Fruit fly (Drosophila melanogaster) whole organism, wandering third instar larva: ENCODE measurements around the gene CG7841.

Experiments used
- Abd-B ChIP-seq: fragments of >200 bp; optimal IDR thresholded peaks from 2 replicates; lab custom pipeline; 2017; ENCODE audit warnings: missing biosample characterization, missing genetic modification characterization
- CG32264 ChIP-seq: fragments of 200-800 bp; sonication (Bioruptor generic); optimal IDR thresholded peaks from 2 replicates; lab custom pipeline; 2016; ENCODE audit warnings: missing biosample characterization, missing genetic modification characterization
- CG9705 ChIP-seq: fragments of 200-800 bp; sonication (Bioruptor generic); optimal IDR thresholded peaks from 2 replicates; lab custom pipeline; 2018; ENCODE audit warnings: missing biosample characterization, mild to moderate bottlenecking, missing genetic modification characterization
- CrebA ChIP-seq: fragments of 200-800 bp; sonication (Bioruptor generic); optimal IDR thresholded peaks from 2 replicates; lab custom pipeline; 2016; ENCODE audit warnings: missing biosample characterization, mild to moderate bottlenecking, missing genetic modification characterization, borderline replicate concordance
- Dfd ChIP-seq: fragments of >200 bp; optimal IDR thresholded peaks from 2 replicates; lab custom pipeline; 2017; ENCODE audit warnings: missing biosample characterization, missing genetic modification characterization
- Dif ChIP-seq: fragments of 200-275, 200-300 bp; sonication (Bioruptor generic); optimal IDR thresholded peaks from 2 replicates; lab custom pipeline; 2018; ENCODE audit warnings: missing biosample characterization, missing genetic modification characterization; ENCODE audit not compliant: partially characterized antibody
- GATAd ChIP-seq: sonication (Bioruptor generic); optimal IDR thresholded peaks from 2 replicates; lab custom pipeline; 2016; ENCODE audit warnings: missing biosample characterization, missing genetic modification characterization
- HLH106 ChIP-seq: fragments of 200-800 bp; optimal IDR thresholded peaks from 3 replicates; lab custom pipeline; 2019; ENCODE audit warnings: missing biosample characterization, mild to moderate bottlenecking, missing genetic modification characterization, moderate library complexity
- Hnf4 ChIP-seq: fragments of 200-800 bp; sonication (Bioruptor generic); optimal IDR thresholded peaks from 2 replicates; lab custom pipeline; 2016; ENCODE audit warnings: missing biosample characterization, mild to moderate bottlenecking, missing genetic modification characterization
- Hr78 ChIP-seq: fragments of >200 bp; optimal IDR thresholded peaks from 2 replicates; lab custom pipeline; 2017; ENCODE audit warnings: missing biosample characterization, missing genetic modification characterization
- Hr83 ChIP-seq: fragments of 200-300 bp; sonication (Bioruptor generic); optimal IDR thresholded peaks from 2 replicates; lab custom pipeline; 2016; ENCODE audit warnings: missing biosample characterization, mild to moderate bottlenecking, missing genetic modification characterization, moderate library complexity; ENCODE audit not compliant: poor library complexity, severe bottlenecking
- Jra ChIP-seq: sonication (Bioruptor generic); optimal IDR thresholded peaks from 2 replicates; lab custom pipeline; 2016; ENCODE audit warnings: missing biosample characterization, missing genetic modification characterization
- Mio ChIP-seq: sonication (Bioruptor generic); optimal IDR thresholded peaks from 2 replicates; lab custom pipeline; 2016; ENCODE audit warnings: missing biosample characterization, missing genetic modification characterization
- Myc ChIP-seq: fragments of >200 bp; optimal IDR thresholded peaks from 2 replicates; lab custom pipeline; 2017
- N ChIP-seq: fragments of >200 bp; optimal IDR thresholded peaks from 2 replicates; lab custom pipeline; 2018; ENCODE audit warnings: missing biosample characterization, missing external identifiers, missing genetic modification characterization
- OdsH ChIP-seq: fragments of 200-800 bp; sonication (Bioruptor generic); optimal IDR thresholded peaks from 2 replicates; lab custom pipeline; 2016; ENCODE audit warnings: missing biosample characterization, mild to moderate bottlenecking, missing genetic modification characterization
- Rel ChIP-seq, 2 experiments: fragments of 200-800 bp; sonication (Bioruptor generic) in 1 of 2; optimal IDR thresholded peaks; 2 replicates in 1 of 2; 3 replicates in 1 of 2; lab custom pipeline; 2016 to 2019; ENCODE audit warnings: mild to moderate bottlenecking in 2 of 2, missing biosample characterization in 2 of 2, missing genetic modification characterization in 2 of 2, moderate library complexity in 1 of 2
- Sp1 ChIP-seq: fragments of 200-800 bp; sonication (Bioruptor generic); optimal IDR thresholded peaks from 3 replicates; lab custom pipeline; 2019; ENCODE audit warnings: missing biosample characterization, mild to moderate bottlenecking, missing genetic modification characterization, moderate library complexity
- Vsx2 ChIP-seq: fragments of 200-300, 225-300 bp; sonication (Bioruptor generic); optimal IDR thresholded peaks from 2 replicates; lab custom pipeline; 2018; ENCODE audit warnings: missing biosample characterization, missing genetic modification characterization; ENCODE audit not compliant: partially characterized antibody
- br ChIP-seq: fragments of 200-800 bp; sonication (Bioruptor generic); optimal IDR thresholded peaks from 2 replicates; lab custom pipeline; 2016; ENCODE audit warnings: missing biosample characterization, missing genetic modification characterization
- brk ChIP-seq: fragments of 200-800 bp; sonication (Bioruptor generic); optimal IDR thresholded peaks from 2 replicates; lab custom pipeline; 2016; ENCODE audit warnings: missing biosample characterization, mild to moderate bottlenecking, missing genetic modification characterization
- dl ChIP-seq, 2 experiments: fragments of 175-275, 200-275 bp in 1 of 2; fragments of 200-275 bp in 1 of 2; sonication (Bioruptor generic); optimal IDR thresholded peaks; lab custom pipeline; 2018; ENCODE audit warnings: mild to moderate bottlenecking in 2 of 2, missing biosample characterization in 2 of 2, missing genetic modification characterization in 2 of 2, moderate library complexity in 2 of 2; ENCODE audit not compliant: partially characterized antibody in 2 of 2, insufficient read depth in 1 of 2
- dmrt93B ChIP-seq: fragments of 200-800 bp; sonication (Bioruptor generic); optimal IDR thresholded peaks from 2 replicates; lab custom pipeline; 2018; ENCODE audit warnings: missing biosample characterization, mild to moderate bottlenecking, missing genetic modification characterization
- dsf ChIP-seq: sonication (Bioruptor generic); optimal IDR thresholded peaks from 2 replicates; lab custom pipeline; 2016; ENCODE audit warnings: missing biosample characterization, missing genetic modification characterization, borderline replicate concordance
- ey ChIP-seq: fragments of 200-800 bp; sonication (Bioruptor generic); optimal IDR thresholded peaks from 2 replicates; lab custom pipeline; 2016; ENCODE audit warnings: missing biosample characterization, missing genetic modification characterization
- foxo ChIP-seq, 2 experiments: fragments of 200-800 bp; sonication (Bioruptor generic); optimal IDR thresholded peaks; 2 replicates in 1 of 2; 3 replicates in 1 of 2; lab custom pipeline; 2016 to 2017; ENCODE audit warnings: missing biosample characterization in 2 of 2, missing genetic modification characterization in 2 of 2
- fru ChIP-seq: fragments of 200-800 bp; sonication (Bioruptor generic); optimal IDR thresholded peaks from 3 replicates; lab custom pipeline; 2016; ENCODE audit warnings: missing biosample characterization, mild to moderate bottlenecking, missing genetic modification characterization
- h ChIP-seq: fragments of 200-800 bp; sonication (Bioruptor generic); optimal IDR thresholded peaks from 3 replicates; lab custom pipeline; 2016; ENCODE audit warnings: missing biosample characterization, mild to moderate bottlenecking, missing genetic modification characterization
- jim ChIP-seq: fragments of 175-275, 200-325 bp; sonication (Bioruptor generic); optimal IDR thresholded peaks from 2 replicates; lab custom pipeline; 2016; ENCODE audit warnings: missing biosample characterization, mild to moderate bottlenecking, missing genetic modification characterization
- lola ChIP-seq: fragments of >200 bp; optimal IDR thresholded peaks from 2 replicates; lab custom pipeline; 2017; ENCODE audit warnings: missing biosample characterization, missing genetic modification characterization
- pan ChIP-seq: fragments of >200 bp; optimal IDR thresholded peaks from 2 replicates; lab custom pipeline; 2017
- psq ChIP-seq: fragments of 200-800 bp; sonication (Bioruptor generic); optimal IDR thresholded peaks from 3 replicates; lab custom pipeline; 2017; ENCODE audit warnings: missing biosample characterization, mild to moderate bottlenecking, missing genetic modification characterization, moderate library complexity
- rgr ChIP-seq: fragments of 200-800 bp; sonication (Bioruptor generic); optimal IDR thresholded peaks from 3 replicates; lab custom pipeline; 2016; ENCODE audit warnings: missing biosample characterization, mild to moderate bottlenecking, missing genetic modification characterization
- sage ChIP-seq: fragments of 200-800 bp; sonication (Bioruptor generic); optimal IDR thresholded peaks from 2 replicates; lab custom pipeline; 2016; ENCODE audit warnings: missing biosample characterization, mild to moderate bottlenecking, missing genetic modification characterization
- sv ChIP-seq: fragments of 200-800 bp; sonication (Bioruptor generic); optimal IDR thresholded peaks from 3 replicates; lab custom pipeline; 2016; ENCODE audit warnings: missing biosample characterization, missing genetic modification characterization
- tai ChIP-seq: sonication (Bioruptor generic); optimal IDR thresholded peaks from 2 replicates; lab custom pipeline; 2016; ENCODE audit warnings: missing biosample characterization, missing genetic modification characterization
- usp ChIP-seq: fragments of >200 bp; optimal IDR thresholded peaks from 2 replicates; lab custom pipeline; 2017; ENCODE audit warnings: missing biosample characterization, missing genetic modification characterization
- woc ChIP-seq: sonication (Bioruptor generic); optimal IDR thresholded peaks from 2 replicates; lab custom pipeline; 2016; ENCODE audit warnings: missing biosample characterization, mild to moderate bottlenecking, missing genetic modification characterization

Gene CG7841

DNA sequence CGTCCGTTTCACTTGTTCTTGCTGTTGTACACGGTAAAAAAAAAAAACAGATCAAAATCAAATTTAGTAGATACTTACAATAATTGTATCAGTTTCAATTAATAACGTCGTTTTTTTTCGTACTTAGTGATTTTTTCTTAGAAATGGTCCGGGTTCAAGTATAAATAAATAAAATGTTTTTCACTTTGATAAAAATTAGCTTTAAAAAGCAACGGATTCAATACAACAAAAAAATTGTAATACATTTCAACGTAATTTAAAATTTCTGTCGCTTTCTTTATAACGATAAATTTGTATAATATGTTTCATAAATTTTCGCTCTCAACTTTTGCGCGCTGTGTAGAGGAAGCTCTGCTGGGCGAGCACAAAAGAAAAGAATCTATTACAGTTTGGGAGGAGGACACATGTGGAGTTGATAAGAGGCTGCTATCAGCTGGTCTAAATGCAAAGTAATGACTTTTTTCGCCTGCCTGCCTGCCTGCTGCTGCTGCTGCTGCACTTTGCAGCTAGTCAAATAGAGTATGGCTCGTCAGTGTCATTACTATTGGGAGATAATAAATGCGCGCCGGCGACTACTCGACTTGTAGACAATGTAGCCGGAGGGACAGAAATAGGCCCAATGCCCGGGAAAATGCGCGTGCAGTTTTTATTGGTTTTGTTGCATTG, 30.0 kb upstream of the CG7841 start:
- TF ChIP-seq CG9705 = no peak
- TF ChIP-seq GATAd (GFP tag; lab: Kevin White, UChicago) = no peak
- no peak for TF ChIP-seq woc
- TF ChIP-seq psq (GFP tag; lab: Kevin White, UChicago) = peak; percentile 44
- peak in 1 of 2 experiments; percentile 56 for TF ChIP-seq foxo (GFP tag; optimal IDR thresholded peaks at IDR 0.05; lab: Kevin White, UChicago)
- TF ChIP-seq usp (GFP tag; lab: Kevin White, UChicago) = no peak
- TF ChIP-seq pan (lab: Kevin White, UChicago) = no peak
- TF ChIP-seq sv (GFP tag; lab: Kevin White, UChicago) = peak; percentile 10
- no peak for TF ChIP-seq Rel (GFP tag; optimal IDR thresholded peaks at IDR 0.05; lab: Kevin White, UChicago)
- TF ChIP-seq Rel (tag; optimal IDR thresholded peaks at IDR 0.05; lab: Kevin White, UChicago) = peak; percentile 25
- peak; percentile 53 for TF ChIP-seq rgr (GFP tag; lab: Kevin White, UChicago)
- TF ChIP-seq Dif (GFP tag; lab: Kevin White, UChicago) = no peak
- no peak for TF ChIP-seq dl (GFP tag; optimal IDR thresholded peaks at IDR 0.05; lab: Kevin White, UChicago; ENCODE audit: insufficient read depth in 1 of 2, partially characterized antibody in 2 of 2)
- peak; percentile 24 for TF ChIP-seq br (GFP tag; lab: Kevin White, UChicago)
- TF ChIP-seq CG32264 (GFP tag; lab: Kevin White, UChicago) = no peak
- no peak for TF ChIP-seq dmrt93B (GFP tag; lab: Kevin White, UChicago)
- no peak for TF ChIP-seq N
- peak; percentile 24 for TF ChIP-seq Sp1 (GFP tag; lab: Kevin White, UChicago)
- TF ChIP-seq sage (GFP tag; lab: Kevin White, UChicago) = no peak
- no peak for TF ChIP-seq Dfd (GFP tag; lab: Kevin White, UChicago)
- TF ChIP-seq Hnf4 = peak; percentile 14
- TF ChIP-seq Abd-B (GFP tag; lab: Kevin White, UChicago) = no peak
- no peak for TF ChIP-seq jim (GFP tag; lab: Kevin White, UChicago)
- TF ChIP-seq brk (GFP tag; lab: Kevin White, UChicago) = peak; percentile 36
- no peak for TF ChIP-seq Hr78 (GFP tag; lab: Kevin White, UChicago)
- TF ChIP-seq lola (GFP tag; lab: Kevin White, UChicago) = no peak
- TF ChIP-seq dsf (GFP tag; lab: Kevin White, UChicago) = no peak
- TF ChIP-seq fru = peak; percentile 66
- TF ChIP-seq HLH106 (tag; lab: Kevin White, UChicago) = no peak
- TF ChIP-seq Mio (GFP tag; lab: Kevin White, UChicago) = no peak
- no peak for TF ChIP-seq Vsx2 (GFP tag; lab: Kevin White, UChicago)
- TF ChIP-seq OdsH = peak; percentile 46
- TF ChIP-seq h = peak; percentile 68
- TF ChIP-seq Myc (lab: Kevin White, UChicago) = no peak
- TF ChIP-seq Hr83 (GFP tag; lab: Kevin White, UChicago) = no peak
- TF ChIP-seq Jra (GFP tag; lab: Kevin White, UChicago) = no peak
- no peak for TF ChIP-seq tai (GFP tag; lab: Kevin White, UChicago)
- peak; percentile 53 for TF ChIP-seq ey (GFP tag; lab: Kevin White, UChicago)
- no peak for TF ChIP-seq CrebA (GFP tag; lab: Kevin White, UChicago)
- TF ChIP-seq, all 38 proteins: peak for 13

DNA sequence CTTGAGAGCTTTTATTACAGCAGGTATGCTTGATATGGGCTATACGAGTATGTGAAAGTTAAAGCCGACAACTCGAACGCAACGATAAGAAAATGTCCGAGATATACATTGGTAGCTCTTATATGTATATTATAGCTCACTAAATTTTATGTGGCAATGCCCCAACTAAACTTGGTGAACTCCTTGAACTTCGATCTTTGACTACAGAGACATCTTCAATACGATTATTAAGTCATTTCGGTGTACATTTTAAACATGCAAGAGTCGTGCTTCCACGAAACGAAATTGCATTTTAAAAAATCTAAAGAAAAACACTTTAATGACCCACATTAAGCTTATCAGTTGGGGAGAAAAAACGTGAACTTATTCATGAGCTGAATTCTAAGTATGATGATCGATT, 28.5 kb upstream of the CG7841 start:
- no peak for TF ChIP-seq br (GFP tag; lab: Kevin White, UChicago)
- TF ChIP-seq sv (GFP tag; lab: Kevin White, UChicago) = no peak
- TF ChIP-seq CrebA (GFP tag; lab: Kevin White, UChicago) = no peak
- TF ChIP-seq foxo (GFP tag; optimal IDR thresholded peaks at IDR 0.05; lab: Kevin White, UChicago) = no peak
- no peak for TF ChIP-seq GATAd (GFP tag; lab: Kevin White, UChicago)
- no peak for TF ChIP-seq dmrt93B (GFP tag; lab: Kevin White, UChicago)
- TF ChIP-seq CG9705 = no peak
- no peak for TF ChIP-seq psq (GFP tag; lab: Kevin White, UChicago)
- TF ChIP-seq Rel (GFP tag; optimal IDR thresholded peaks at IDR 0.05; lab: Kevin White, UChicago) = no peak
- TF ChIP-seq Rel (tag; optimal IDR thresholded peaks at IDR 0.05; lab: Kevin White, UChicago) = no peak
- no peak for TF ChIP-seq Vsx2 (GFP tag; lab: Kevin White, UChicago)
- no peak for TF ChIP-seq OdsH
